Fruit fly (Drosophila melanogaster) whole organism, embryonic: ENCODE measurements around the gene CG9757.

Experiments used
- ATbp ChIP-seq: fragments of 200-800 bp; sonication (Bioruptor generic); optimal IDR thresholded peaks from 2 replicates; lab custom pipeline; 2017; ENCODE audit warnings: missing biosample characterization, mild to moderate bottlenecking, missing genetic modification characterization, missing genetic modification reagents
- Bgb ChIP-seq: fragments of 200-800 bp; sonication (Bioruptor generic); IDR thresholded peaks from 2 replicates; pipeline ENCODE4 v1.3.6; 2022; ENCODE audit warnings: missing biosample characterization, missing genetic modification characterization; ENCODE audit not compliant: partially characterized antibody
- CG11560 ChIP-seq: fragments of 200-800 bp; sonication (Bioruptor generic); IDR thresholded peaks from 3 replicates; pipeline ENCODE4 v1.3.6; 2022; ENCODE audit warnings: missing biosample characterization, missing genetic modification characterization
- CG12236 ChIP-seq: fragments of 200-800 bp; sonication (Bioruptor generic); optimal IDR thresholded peaks from 2 replicates; lab custom pipeline; 2016; ENCODE audit warnings: missing biosample characterization, missing genetic modification characterization
- CG13894 ChIP-seq: fragments of 200-800 bp; sonication (Bioruptor generic); optimal IDR thresholded peaks from 3 replicates; lab custom pipeline; 2018; ENCODE audit warnings: missing biosample characterization, mild to moderate bottlenecking, missing genetic modification characterization, moderate library complexity
- CG14860 ChIP-seq: fragments of 200-800 bp; sonication (Bioruptor generic); IDR thresholded peaks from 3 replicates; pipeline ENCODE4 v1.3.6; 2022; ENCODE audit warnings: missing biosample characterization, missing genetic modification characterization; ENCODE audit not compliant: partially characterized antibody
- CG15601 ChIP-seq: fragments of 200-800 bp; sonication (Bioruptor generic); optimal IDR thresholded peaks from 3 replicates; lab custom pipeline; 2019; ENCODE audit warnings: missing biosample characterization, mild to moderate bottlenecking, missing genetic modification characterization, moderate library complexity
- CG16813 ChIP-seq: fragments of 200-800 bp; sonication (Bioruptor generic); IDR thresholded peaks from 3 replicates; pipeline ENCODE4 v1.3.6; 2022; ENCODE audit warnings: missing biosample characterization, missing genetic modification characterization; ENCODE audit not compliant: partially characterized antibody
- CG17359 ChIP-seq: fragments of 200-800 bp; sonication (Bioruptor generic); optimal IDR thresholded peaks from 3 replicates; lab custom pipeline; 2018; ENCODE audit warnings: missing biosample characterization, mild to moderate bottlenecking, missing genetic modification characterization, moderate library complexity
- CG17802 ChIP-seq: fragments of 200-800 bp; sonication (Bioruptor generic); optimal IDR thresholded peaks from 2 replicates; lab custom pipeline; 2018; ENCODE audit warnings: missing biosample characterization, mild to moderate bottlenecking, missing genetic modification characterization, moderate library complexity
- CG17912 ChIP-seq: fragments of 200-800 bp; sonication (Bioruptor generic); optimal IDR thresholded peaks from 2 replicates; lab custom pipeline; 2018; ENCODE audit warnings: missing biosample characterization, mild to moderate bottlenecking, missing genetic modification characterization
- CG18764 ChIP-seq: fragments of 200-800 bp; sonication (Bioruptor generic); optimal IDR thresholded peaks from 3 replicates; lab custom pipeline; 2016; ENCODE audit warnings: missing biosample characterization, missing genetic modification characterization
- CG2712 ChIP-seq: fragments of 200-800 bp; optimal IDR thresholded peaks from 3 replicates; lab custom pipeline; 2019; ENCODE audit warnings: missing biosample characterization, mild to moderate bottlenecking, missing genetic modification characterization, moderate library complexity
- CG31365 ChIP-seq: fragments of 200-800 bp; sonication (Bioruptor generic); optimal IDR thresholded peaks from 2 replicates; lab custom pipeline; 2018; ENCODE audit warnings: missing biosample characterization, mild to moderate bottlenecking, missing genetic modification characterization
- CG3163 ChIP-seq: fragments of 200-800 bp; sonication (Bioruptor generic); optimal IDR thresholded peaks from 3 replicates; lab custom pipeline; 2016; ENCODE audit warnings: missing biosample characterization, missing genetic modification characterization
- CG3281 ChIP-seq: fragments of 200-800 bp; sonication (Bioruptor generic); optimal IDR thresholded peaks from 3 replicates; lab custom pipeline; 2017; ENCODE audit warnings: missing biosample characterization, mild to moderate bottlenecking, missing genetic modification characterization
- CG43689 ChIP-seq: fragments of 200-800 bp; sonication (Bioruptor generic); IDR thresholded peaks from 2 replicates; pipeline ENCODE4 v1.3.6; 2022; ENCODE audit warnings: missing biosample characterization, missing genetic modification characterization
- CG8765 ChIP-seq: fragments of 200-800 bp; sonication (Bioruptor generic); IDR thresholded peaks from 2 replicates; pipeline ENCODE4 v1.3.6; 2022; ENCODE audit warnings: missing biosample characterization, missing genetic modification characterization
- CG9817 ChIP-seq: fragments of 200-800 bp; sonication (Bioruptor generic); optimal IDR thresholded peaks from 2 replicates; lab custom pipeline; 2018; ENCODE audit warnings: missing biosample characterization, mild to moderate bottlenecking, missing genetic modification characterization, moderate library complexity
- Camta ChIP-seq: fragments of 200-800 bp; sonication (Bioruptor generic); optimal IDR thresholded peaks from 2 replicates; lab custom pipeline; 2016; ENCODE audit warnings: missing biosample characterization, missing genetic modification characterization
- CrebB ChIP-seq: fragments of 200-800 bp; sonication (Bioruptor generic); optimal IDR thresholded peaks from 3 replicates; lab custom pipeline; 2018; ENCODE audit warnings: missing biosample characterization, mild to moderate bottlenecking, missing genetic modification characterization
- Dfd ChIP-seq, 2 experiments: fragments of >200 bp; optimal IDR thresholded peaks; 2 replicates each; lab custom pipeline; 2017; ENCODE audit warnings: missing biosample characterization in 2 of 2, missing genetic modification characterization in 2 of 2
- Elba2 ChIP-seq: fragments of 200-800 bp; sonication (Bioruptor generic); optimal IDR thresholded peaks from 3 replicates; lab custom pipeline; 2016; ENCODE audit warnings: missing biosample characterization, missing genetic modification characterization
- Hmx ChIP-seq: fragments of 200-800 bp; sonication (Bioruptor generic); optimal IDR thresholded peaks from 2 replicates; lab custom pipeline; 2016; ENCODE audit warnings: missing biosample characterization, missing genetic modification characterization
- Mes4 ChIP-seq: fragments of 200-800 bp; sonication (Bioruptor generic); optimal IDR thresholded peaks from 2 replicates; lab custom pipeline; 2016; ENCODE audit warnings: missing biosample characterization, missing genetic modification characterization
- Optix ChIP-seq: fragments of 200-800 bp; sonication (Bioruptor generic); IDR thresholded peaks from 3 replicates; pipeline ENCODE4 v1.3.6; 2022; ENCODE audit warnings: missing biosample characterization, missing genetic modification characterization
- Rx ChIP-seq: fragments of 200-800 bp; sonication (Bioruptor generic); IDR thresholded peaks from 2 replicates; pipeline ENCODE4 v1.3.6; 2022; ENCODE audit warnings: missing biosample characterization, missing genetic modification characterization
- Sry-δ ChIP-seq: fragments of 200-800 bp; sonication (Bioruptor generic); optimal IDR thresholded peaks from 2 replicates; lab custom pipeline; 2016; ENCODE audit warnings: missing biosample characterization, missing genetic modification characterization
- aop ChIP-seq: fragments of 200-800 bp; sonication (Bioruptor generic); IDR thresholded peaks from 2 replicates; pipeline ENCODE4 v1.3.6; 2022; ENCODE audit warnings: missing biosample characterization, missing genetic modification characterization
- bab2 ChIP-seq: fragments of 200-800 bp; sonication (Bioruptor generic); optimal IDR thresholded peaks from 2 replicates; lab custom pipeline; 2016; ENCODE audit warnings: missing biosample characterization, missing genetic modification characterization
- chm ChIP-seq: fragments of 200-800 bp; sonication (Bioruptor generic); IDR thresholded peaks from 2 replicates; pipeline ENCODE4 v1.3.6; 2022; ENCODE audit warnings: missing biosample characterization, missing genetic modification characterization
- dmrt99B ChIP-seq: fragments of 200-800 bp; sonication (Bioruptor generic); optimal IDR thresholded peaks from 2 replicates; lab custom pipeline; 2018; ENCODE audit warnings: missing biosample characterization, mild to moderate bottlenecking, missing genetic modification characterization, moderate library complexity
- fd96Cb ChIP-seq: fragments of 200-800 bp; sonication (Bioruptor generic); optimal IDR thresholded peaks from 2 replicates; lab custom pipeline; 2018; ENCODE audit warnings: missing biosample characterization, mild to moderate bottlenecking, missing genetic modification characterization, moderate library complexity
- fru ChIP-seq: fragments of >200 bp; optimal IDR thresholded peaks from 2 replicates; lab custom pipeline; 2017
- gcm2 ChIP-seq: fragments of 200-800 bp; sonication (Bioruptor generic); optimal IDR thresholded peaks from 2 replicates; lab custom pipeline; 2016; ENCODE audit warnings: missing biosample characterization, missing genetic modification characterization
- h ChIP-seq: fragments of >200 bp; optimal IDR thresholded peaks from 2 replicates; lab custom pipeline; 2017
- ham ChIP-seq: fragments of 200-800 bp; sonication (Bioruptor generic); IDR thresholded peaks from 2 replicates; pipeline ENCODE4 v1.3.6; 2022; ENCODE audit warnings: missing biosample characterization, missing genetic modification characterization
- hb ChIP-seq: fragments of 200-800 bp; sonication (Bioruptor generic); IDR thresholded peaks from 3 replicates; pipeline ENCODE4 v1.3.6; 2022; ENCODE audit warnings: missing biosample characterization, missing genetic modification characterization; ENCODE audit not compliant: partially characterized antibody
- knrl ChIP-seq: fragments of 200-800 bp; sonication (Bioruptor generic); IDR thresholded peaks from 3 replicates; pipeline ENCODE4 v1.3.6; 2022; ENCODE audit warnings: missing biosample characterization, missing genetic modification characterization; ENCODE audit not compliant: partially characterized antibody
- lola ChIP-seq, 3 experiments: fragments of >200 bp in 2 of 3; fragments of 200-800 bp in 1 of 3; sonication (Bioruptor generic) in 1 of 3; optimal IDR thresholded peaks; 2 replicates each; lab custom pipeline; 2017 to 2019; ENCODE audit warnings: missing biosample characterization in 3 of 3, missing genetic modification characterization in 3 of 3, mild to moderate bottlenecking in 1 of 3, moderate library complexity in 1 of 3
- nau ChIP-seq: fragments of 200-800 bp; sonication (Bioruptor generic); optimal IDR thresholded peaks from 3 replicates; lab custom pipeline; 2017; ENCODE audit warnings: missing biosample characterization, mild to moderate bottlenecking, missing genetic modification characterization, missing genetic modification reagents
- psq ChIP-seq: fragments of 200-800 bp; sonication (Bioruptor generic); optimal IDR thresholded peaks from 2 replicates; lab custom pipeline; 2017; ENCODE audit warnings: missing biosample characterization, missing genetic modification characterization
- row ChIP-seq: fragments of 200-800 bp; sonication (Bioruptor generic); IDR thresholded peaks from 3 replicates; pipeline ENCODE4 v1.3.6; 2022; ENCODE audit warnings: missing biosample characterization, missing genetic modification characterization
- schlank ChIP-seq: fragments of 200-800 bp; sonication (Bioruptor generic); optimal IDR thresholded peaks from 2 replicates; lab custom pipeline; 2018; ENCODE audit warnings: missing biosample characterization, mild to moderate bottlenecking, missing genetic modification characterization
- scrt ChIP-seq: fragments of 200-800 bp; sonication (Bioruptor generic); optimal IDR thresholded peaks from 2 replicates; lab custom pipeline; 2018; ENCODE audit warnings: missing biosample characterization, mild to moderate bottlenecking, missing genetic modification characterization, moderate library complexity
- tap ChIP-seq: fragments of 200-800 bp; optimal IDR thresholded peaks from 3 replicates; lab custom pipeline; 2019; ENCODE audit warnings: missing biosample characterization, mild to moderate bottlenecking, missing genetic modification characterization, moderate library complexity
- tll ChIP-seq, 2 experiments: fragments of 200-800 bp in 1 of 2; fragments of >200 bp in 1 of 2; sonication (Bioruptor generic) in 1 of 2; optimal IDR thresholded peaks; 2 replicates each; lab custom pipeline; 2017 to 2019; ENCODE audit warnings: missing biosample characterization in 2 of 2, missing genetic modification characterization in 2 of 2, mild to moderate bottlenecking in 1 of 2, moderate library complexity in 1 of 2
- tna ChIP-seq: fragments of 200-800 bp; sonication (Bioruptor generic); IDR thresholded peaks from 2 replicates; pipeline ENCODE4 v1.3.6; 2022; ENCODE audit warnings: missing biosample characterization, missing genetic modification characterization; ENCODE audit not compliant: partially characterized antibody
- zf30C ChIP-seq: fragments of 200-800 bp; sonication (Bioruptor generic); optimal IDR thresholded peaks from 3 replicates; lab custom pipeline; 2018; ENCODE audit warnings: missing biosample characterization, mild to moderate bottlenecking, missing genetic modification characterization

CG9757 gene

DNA sequence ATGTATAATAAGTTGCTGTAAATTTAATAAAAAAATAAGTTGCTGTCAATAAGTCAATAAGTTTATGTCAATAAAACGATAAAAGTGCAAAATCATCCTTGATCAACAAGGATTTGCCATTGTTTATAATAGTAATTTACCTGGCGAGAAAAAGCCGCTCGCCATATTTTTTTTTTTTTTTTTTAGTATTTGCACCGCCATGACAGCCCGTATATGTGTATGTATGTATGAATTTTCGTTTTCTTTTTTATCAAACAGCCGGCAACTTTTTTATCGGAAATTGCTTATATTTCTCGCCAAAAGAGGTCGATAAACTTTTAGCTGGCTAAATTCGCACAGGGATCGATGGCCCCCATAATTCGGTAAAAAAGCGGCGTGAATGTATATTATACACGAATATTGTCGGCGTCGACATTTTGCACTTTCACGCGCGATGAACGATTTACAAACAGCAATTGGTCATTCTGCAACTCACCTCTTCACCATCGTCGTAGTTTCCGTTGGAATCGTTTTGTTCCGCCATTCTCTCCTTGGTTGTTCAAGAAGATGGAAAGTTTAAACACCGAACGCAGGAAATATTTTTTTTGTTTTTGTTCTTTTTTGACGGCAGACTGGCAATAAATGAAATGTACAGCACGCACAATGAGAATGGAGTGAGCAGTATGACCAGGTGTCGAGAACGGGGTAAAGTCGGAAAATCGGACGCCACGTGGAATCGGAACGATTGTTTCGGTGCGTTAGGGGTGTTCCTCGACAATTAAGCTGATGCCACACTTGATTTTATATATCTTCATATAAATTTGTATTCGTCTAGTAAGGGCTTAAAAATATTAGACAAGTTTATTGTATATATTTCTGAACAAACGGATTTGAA is 47.9 kb upstream of the CG9757 start, which contains the start of gene Hrb87F (continued):
- TF ChIP-seq psq (GFP tag; lab: Kevin White, UChicago) = no peak
- TF ChIP-seq CG17359 (tag; lab: Kevin White, UChicago) = peak; percentile 55
- TF ChIP-seq fru (lab: Kevin White, UChicago) = no peak
- no peak for TF ChIP-seq knrl (GFP tag; lab: Robert Waterston, UW)
- TF ChIP-seq CG14860 (GFP tag; lab: Robert Waterston, UW) = no peak
- TF ChIP-seq nau (GFP tag; lab: Kevin White, UChicago) = no peak
- no peak for TF ChIP-seq CG31365 (tag; lab: Kevin White, UChicago)
- no peak for TF ChIP-seq CG17912 (GFP tag; lab: Kevin White, UChicago)
- no peak for TF ChIP-seq Optix (GFP tag; lab: Robert Waterston, UW)
- TF ChIP-seq row (GFP tag; lab: Robert Waterston, UW) = peak; percentile 86
- TF ChIP-seq h = no peak
- no peak for TF ChIP-seq Rx (GFP tag; lab: Robert Waterston, UW)
- no peak for TF ChIP-seq zf30C (GFP tag; lab: Kevin White, UChicago)
- TF ChIP-seq scrt = no peak
- TF ChIP-seq CG3281 (GFP tag; lab: Kevin White, UChicago) = no peak
- TF ChIP-seq tap (tag; lab: Kevin White, UChicago) = no peak
- no peak for TF ChIP-seq schlank (tag; lab: Kevin White, UChicago)
- TF ChIP-seq fd96Cb (tag; lab: Kevin White, UChicago) = no peak
- TF ChIP-seq CG3163 (GFP tag; lab: Kevin White, UChicago) = no peak
- peak; percentile 29 for TF ChIP-seq Sry-δ (GFP tag; lab: Kevin White, UChicago)
- TF ChIP-seq Elba2 (GFP tag; lab: Kevin White, UChicago) = no peak
- no peak for TF ChIP-seq CG18764 (GFP tag; lab: Kevin White, UChicago)
- TF ChIP-seq hb = no peak
- no peak for TF ChIP-seq lola (GFP tag; optimal IDR thresholded peaks at IDR 0.05; lab: Kevin White, UChicago)
- TF ChIP-seq CG43689 (GFP tag; lab: Robert Waterston, UW) = no peak
- TF ChIP-seq CG11560 (tag; lab: Robert Waterston, UW) = no peak
- TF ChIP-seq CG9817 (tag; lab: Kevin White, UChicago) = no peak
- TF ChIP-seq CG13894 (tag; lab: Kevin White, UChicago) = no peak
- no peak for TF ChIP-seq Hmx
- TF ChIP-seq Mes4 (GFP tag; lab: Kevin White, UChicago) = no peak
- no peak for TF ChIP-seq bab2 (GFP tag; lab: Kevin White, UChicago)
- TF ChIP-seq Camta (GFP tag; lab: Kevin White, UChicago) = no peak
- no peak for TF ChIP-seq Dfd (GFP tag; optimal IDR thresholded peaks at IDR 0.05; lab: Kevin White, UChicago)
- no peak for TF ChIP-seq ATbp (GFP tag; lab: Kevin White, UChicago)
- TF ChIP-seq Bgb (GFP tag; lab: Robert Waterston, UW) = peak; percentile 19; the same call in 1 of the 2 replicates
- TF ChIP-seq CG16813 (GFP tag; lab: Robert Waterston, UW) = no peak
- TF ChIP-seq CG2712 (tag; lab: Kevin White, UChicago) = no peak
- no peak for TF ChIP-seq tll (GFP tag; optimal IDR thresholded peaks at IDR 0.05; lab: Kevin White, UChicago)
- no peak for TF ChIP-seq CG15601 (tag; lab: Kevin White, UChicago)
- TF ChIP-seq CG17802 (tag; lab: Kevin White, UChicago) = peak; percentile 98
- TF ChIP-seq chm (GFP tag; lab: Robert Waterston, UW) = no peak
- no peak for TF ChIP-seq CG8765
- no peak for TF ChIP-seq CG12236 (GFP tag; lab: Kevin White, UChicago)
- TF ChIP-seq CrebB (tag; lab: Kevin White, UChicago) = peak; percentile 8
- TF ChIP-seq ham (GFP tag; lab: Robert Waterston, UW) = no peak
- TF ChIP-seq aop (GFP tag; lab: Robert Waterston, UW) = no peak
- TF ChIP-seq dmrt99B (tag; lab: Kevin White, UChicago) = no peak
- TF ChIP-seq gcm2 = no peak
- no peak for TF ChIP-seq tna
